Fruit fly (Drosophila melanogaster) whole organism, adult: Measurements from ENCODE around the gene eIF4G2.

Experiments used
- CG11617 ChIP-seq: fragments of 200-800 bp; sonication (Bioruptor generic); optimal IDR thresholded peaks from 2 replicates; lab custom pipeline; 2017; ENCODE audit warnings: mild to moderate bottlenecking, missing biosample characterization, missing genetic modification reagents, missing genetic modification characterization
- CG12768 ChIP-seq: fragments of 200-800 bp; sonication (Bioruptor generic); optimal IDR thresholded peaks from 2 replicates; lab custom pipeline; 2017; ENCODE audit warnings: missing biosample characterization, missing genetic modification characterization, mild to moderate bottlenecking, moderate library complexity, missing genetic modification reagents
- CG14711 ChIP-seq: fragments of 200-800 bp; sonication (Bioruptor generic); optimal IDR thresholded peaks from 2 replicates; lab custom pipeline; 2018; ENCODE audit warnings: missing biosample characterization, mild to moderate bottlenecking, missing genetic modification characterization, moderate library complexity
- CG1620 ChIP-seq: fragments of 200-800 bp; sonication (Bioruptor generic); optimal IDR thresholded peaks from 2 replicates; lab custom pipeline; 2016; ENCODE audit warnings: missing biosample characterization, missing genetic modification characterization
- CG33017 ChIP-seq: fragments of 200-800 bp; sonication (Bioruptor generic); optimal IDR thresholded peaks from 2 replicates; lab custom pipeline; 2018; ENCODE audit warnings: missing biosample characterization, mild to moderate bottlenecking, missing genetic modification characterization, moderate library complexity
- CG5204 ChIP-seq: fragments of 200-800 bp; sonication (Bioruptor generic); optimal IDR thresholded peaks from 2 replicates; lab custom pipeline; 2016; ENCODE audit warnings: missing biosample characterization, missing genetic modification characterization
- CG7045 ChIP-seq: fragments of 200-800 bp; sonication (Bioruptor generic); optimal IDR thresholded peaks from 2 replicates; lab custom pipeline; 2017; ENCODE audit warnings: missing biosample characterization, mild to moderate bottlenecking, missing genetic modification characterization
- CG7101 ChIP-seq: fragments of 200-800 bp; sonication (Bioruptor generic); optimal IDR thresholded peaks from 2 replicates; lab custom pipeline; 2018; ENCODE audit warnings: missing biosample characterization, mild to moderate bottlenecking, missing genetic modification characterization, moderate library complexity
- Clk ChIP-seq: fragments of 200-800 bp; sonication (Bioruptor generic); optimal IDR thresholded peaks from 2 replicates; lab custom pipeline; 2017; ENCODE audit warnings: missing biosample characterization, missing genetic modification characterization
- Crg-1 ChIP-seq: fragments of 200-800 bp; sonication (Bioruptor generic); optimal IDR thresholded peaks from 2 replicates; lab custom pipeline; 2016; ENCODE audit warnings: missing biosample characterization, missing genetic modification characterization
- Hr96 ChIP-seq: fragments of 200-800 bp; sonication (Bioruptor generic); optimal IDR thresholded peaks from 2 replicates; lab custom pipeline; 2016; ENCODE audit warnings: missing biosample characterization, missing genetic modification characterization
- Mnt ChIP-seq: fragments of 200-800 bp; sonication (Bioruptor generic); optimal IDR thresholded peaks from 2 replicates; lab custom pipeline; 2016; ENCODE audit warnings: missing biosample characterization, mild to moderate bottlenecking, missing genetic modification characterization
- bab1 ChIP-seq: fragments of 200-800 bp; sonication (Bioruptor generic); optimal IDR thresholded peaks from 3 replicates; lab custom pipeline; 2019; ENCODE audit warnings: missing biosample characterization, mild to moderate bottlenecking, missing genetic modification characterization, moderate library complexity
- cic ChIP-seq: fragments of 200-800 bp; sonication (Bioruptor generic); optimal IDR thresholded peaks from 2 replicates; lab custom pipeline; 2017; ENCODE audit warnings: missing biosample characterization, mild to moderate bottlenecking, missing genetic modification characterization, moderate library complexity
- cnc ChIP-seq, 2 experiments: fragments of >200 bp; optimal IDR thresholded peaks; 2 replicates each; lab custom pipeline; 2017
- kay ChIP-seq: fragments of 200-800 bp; sonication (Bioruptor generic); peaks from one replicate; lab custom pipeline; 2016; ENCODE audit warnings: missing biosample characterization, missing genetic modification characterization, borderline replicate concordance
- ovo ChIP-seq: fragments of 200-800 bp; sonication (Bioruptor generic); optimal IDR thresholded peaks from 2 replicates; lab custom pipeline; 2016; ENCODE audit warnings: missing biosample characterization, missing genetic modification characterization
- pad ChIP-seq: fragments of 200-800 bp; sonication (Bioruptor generic); optimal IDR thresholded peaks from 3 replicates; lab custom pipeline; 2017; ENCODE audit warnings: missing biosample characterization, missing genetic modification characterization, mild to moderate bottlenecking, moderate library complexity, missing genetic modification reagents
- tj ChIP-seq: fragments of 200-800 bp; sonication (Bioruptor generic); optimal IDR thresholded peaks from 3 replicates; lab custom pipeline; 2017; ENCODE audit warnings: missing biosample characterization, mild to moderate bottlenecking, missing genetic modification characterization, moderate library complexity
- toe ChIP-seq: fragments of 200-800 bp; sonication (Bioruptor generic); optimal IDR thresholded peaks from 2 replicates; lab custom pipeline; 2016; ENCODE audit warnings: missing biosample characterization, missing genetic modification characterization

eIF4G2 gene

DNA sequence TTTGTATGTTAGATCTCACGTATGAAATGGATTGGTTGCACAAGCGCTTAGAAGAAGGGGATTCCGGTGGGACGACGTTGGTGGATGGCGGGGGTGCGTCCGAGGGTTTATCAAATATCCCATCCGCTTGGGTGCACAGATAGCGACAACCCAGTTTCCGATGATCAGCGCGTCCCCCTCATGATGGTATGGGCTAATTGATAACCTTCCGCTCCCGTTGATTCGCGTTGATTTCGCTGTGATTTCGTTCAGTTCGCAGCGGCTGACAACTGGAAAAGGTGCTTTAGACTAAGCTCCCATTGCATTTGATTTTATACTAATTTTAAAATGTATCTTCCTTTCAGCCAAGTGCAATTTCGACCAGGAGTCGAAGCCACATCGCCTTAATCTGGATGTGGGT is 29.5 kb downstream of the eIF4G2 start:
- TF ChIP-seq CG14711 (peak; percentile 27), CG7045 (no peak)

DNA sequence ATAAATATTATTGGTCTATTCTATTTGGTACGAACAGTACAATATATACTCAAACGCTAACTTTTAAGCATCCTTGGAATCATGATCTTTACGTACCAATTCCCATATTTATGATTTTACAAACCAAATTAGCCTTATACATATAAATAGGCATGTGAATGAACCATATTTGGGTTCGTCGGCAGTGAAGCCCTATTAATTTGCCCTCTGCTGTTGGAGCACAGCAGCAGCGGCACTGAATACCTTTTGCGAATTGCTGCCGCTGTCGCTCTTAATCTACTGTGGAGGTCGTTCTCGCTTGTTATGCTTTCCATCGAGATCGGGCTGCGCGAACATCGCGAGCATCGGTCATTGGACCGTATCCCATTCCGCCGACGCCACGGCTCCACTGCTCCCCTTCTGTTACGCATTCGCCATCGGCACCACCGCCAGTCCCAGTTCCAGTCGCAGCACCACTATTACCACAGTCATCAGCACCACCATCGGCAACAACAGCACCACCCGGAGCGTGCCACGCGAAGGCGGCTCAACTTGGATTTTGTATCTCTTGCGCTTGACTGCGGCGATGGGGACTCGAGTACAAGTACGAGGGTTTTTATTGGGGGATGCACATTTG is 30.5 kb downstream of the eIF4G2 start:
- TF ChIP-seq CG5204 (GFP tag; lab: Kevin White, UChicago) (no peak), Clk (GFP tag; lab: Kevin White, UChicago) (no peak), Hr96 (no peak), cnc (optimal IDR thresholded peaks at IDR 0.05; lab: Kevin White, UChicago) (no peak), ovo (no peak), Mnt (GFP tag; lab: Kevin White, UChicago) (no peak), CG12768 (GFP tag; lab: Kevin White, UChicago) (no peak), tj (GFP tag; lab: Kevin White, UChicago) (no peak)

DNA sequence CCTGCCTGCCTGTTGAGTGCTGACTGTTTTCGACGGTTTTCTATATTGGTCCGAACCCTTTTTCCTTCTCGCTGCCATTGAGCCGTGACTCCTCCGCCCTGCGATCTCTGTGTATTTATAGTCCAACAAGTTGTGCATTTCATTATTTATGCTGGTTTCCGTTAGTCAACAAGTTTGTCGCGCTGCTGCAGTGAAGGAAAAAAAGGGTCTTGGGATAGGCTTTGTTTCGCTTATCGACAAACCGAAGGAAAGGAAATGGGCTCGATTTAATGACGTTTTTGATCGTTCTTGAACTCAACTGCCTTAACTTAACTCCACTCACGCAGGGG is 31.4 kb downstream of the eIF4G2 start:
- TF ChIP-seq kay (GFP tag; lab: Kevin White, UChicago) = peak; percentile 20
- TF ChIP-seq CG33017 (tag; lab: Kevin White, UChicago) = no peak
- no peak for TF ChIP-seq cic (GFP tag; lab: Kevin White, UChicago)
- no peak for TF ChIP-seq CG11617 (GFP tag; lab: Kevin White, UChicago)

DNA sequence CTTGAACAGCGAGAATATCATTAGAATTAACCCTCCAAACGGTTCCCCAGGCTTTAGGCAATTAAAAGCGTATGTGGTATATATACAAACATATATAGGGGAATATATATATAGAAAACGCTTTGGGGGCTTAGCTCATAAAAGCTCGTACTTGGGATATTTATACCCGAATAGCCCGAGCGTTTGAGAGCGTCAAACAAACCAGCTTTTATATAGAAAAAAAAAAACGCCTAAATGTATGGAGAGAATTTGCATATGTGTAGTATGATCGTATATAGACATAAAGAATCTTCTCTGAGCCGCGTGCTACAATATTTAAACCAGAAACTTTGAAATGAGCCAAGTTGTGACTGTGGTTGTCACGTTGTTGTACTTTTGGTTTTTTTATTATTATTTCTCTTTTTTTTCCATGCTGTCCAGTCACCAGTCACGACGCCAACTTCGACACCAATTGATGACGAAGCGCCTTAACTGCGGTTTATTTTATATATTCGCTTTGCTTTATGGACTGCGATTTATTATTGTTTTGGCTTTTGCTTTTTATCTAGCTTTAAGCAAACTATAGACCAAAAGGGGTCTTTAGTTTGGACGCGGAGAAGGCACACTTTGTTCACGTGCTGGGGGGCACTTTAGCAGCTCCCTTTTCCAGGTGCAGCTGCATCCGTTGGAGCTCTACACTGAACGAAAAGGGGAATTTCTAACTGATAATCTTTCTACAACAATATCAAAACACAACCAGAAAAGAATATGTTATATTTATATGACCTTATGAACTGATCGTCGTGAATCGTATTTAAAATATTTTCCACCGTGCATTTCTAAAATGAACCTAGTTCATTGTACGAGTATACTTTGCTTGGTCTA is 32.0 kb downstream of the eIF4G2 start:
- TF ChIP-seq CG14711 = no peak
- TF ChIP-seq tj (GFP tag; lab: Kevin White, UChicago) = peak; percentile 77
- TF ChIP-seq ovo = no peak
- peak; percentile 46 for TF ChIP-seq pad (GFP tag; lab: Kevin White, UChicago)
- no peak for TF ChIP-seq bab1
- TF ChIP-seq toe (GFP tag; lab: Kevin White, UChicago) = no peak
- TF ChIP-seq kay (GFP tag; lab: Kevin White, UChicago) = peak; percentile 22
- TF ChIP-seq CG12768 (GFP tag; lab: Kevin White, UChicago) = no peak
- TF ChIP-seq CG1620 = no peak
- no peak for TF ChIP-seq CG11617 (GFP tag; lab: Kevin White, UChicago)
- TF ChIP-seq CG5204 (GFP tag; lab: Kevin White, UChicago) = no peak
- no peak for TF ChIP-seq Hr96

DNA sequence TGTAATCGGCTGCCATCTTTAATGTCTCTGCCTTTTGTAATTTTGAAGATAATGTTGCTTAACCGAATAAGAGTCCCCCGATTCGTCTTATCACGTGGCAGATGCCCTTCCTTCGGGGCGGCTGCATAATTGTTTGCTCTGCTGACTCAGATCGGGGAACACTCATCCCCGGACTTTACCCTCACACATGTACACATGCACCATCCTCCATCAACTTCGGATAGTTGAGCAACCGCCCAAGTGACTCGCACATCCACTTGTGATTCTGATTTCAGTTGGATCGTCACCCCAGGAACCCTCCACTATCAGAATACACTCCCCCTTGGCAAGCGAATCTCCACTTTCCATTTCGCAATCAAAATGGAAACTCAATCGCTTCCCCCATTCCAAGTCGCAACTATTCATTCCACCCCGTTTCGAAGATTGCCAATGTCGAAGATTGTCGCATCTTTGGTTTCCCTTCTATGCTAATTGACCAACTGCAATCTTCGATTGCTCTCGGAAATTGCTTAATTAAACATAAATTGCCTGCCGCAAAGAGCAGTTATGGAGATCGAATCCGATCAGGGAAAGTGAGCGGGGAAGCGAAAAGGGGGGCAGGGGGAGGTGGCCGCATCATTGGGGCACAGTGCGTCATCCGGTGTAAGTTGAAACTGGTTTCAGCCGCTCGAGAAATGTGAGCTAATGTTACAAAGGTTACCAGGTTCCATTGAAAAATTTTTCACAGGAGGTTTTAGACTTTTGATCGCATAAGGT is 33.9 kb downstream of the eIF4G2 start:
- no peak for TF ChIP-seq CG7101 (tag; lab: Kevin White, UChicago)
- TF ChIP-seq tj (GFP tag; lab: Kevin White, UChicago) = no peak
- no peak for TF ChIP-seq CG1620

DNA sequence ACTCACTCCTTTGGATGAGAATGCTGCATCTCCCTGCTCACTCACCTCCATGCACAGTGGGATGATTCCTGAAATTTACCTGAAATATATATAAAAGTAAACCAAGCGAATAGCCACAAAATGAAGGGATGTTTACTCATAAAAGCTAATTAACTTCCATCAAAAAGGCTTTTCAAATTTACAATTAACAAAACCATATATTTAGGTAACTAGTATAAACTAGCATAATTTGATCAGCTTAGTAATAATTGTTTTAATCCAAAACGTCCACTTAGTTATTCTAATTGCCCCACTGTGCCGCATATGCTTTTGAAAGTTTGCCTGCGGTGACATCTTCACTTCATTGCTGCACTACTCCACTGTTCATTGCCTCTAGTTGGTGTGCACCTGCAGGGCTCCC is 35.1 kb downstream of the eIF4G2 start:
- TF ChIP-seq CG7101 (tag; lab: Kevin White, UChicago) (peak; percentile 6), kay (GFP tag; lab: Kevin White, UChicago) (no peak)

DNA sequence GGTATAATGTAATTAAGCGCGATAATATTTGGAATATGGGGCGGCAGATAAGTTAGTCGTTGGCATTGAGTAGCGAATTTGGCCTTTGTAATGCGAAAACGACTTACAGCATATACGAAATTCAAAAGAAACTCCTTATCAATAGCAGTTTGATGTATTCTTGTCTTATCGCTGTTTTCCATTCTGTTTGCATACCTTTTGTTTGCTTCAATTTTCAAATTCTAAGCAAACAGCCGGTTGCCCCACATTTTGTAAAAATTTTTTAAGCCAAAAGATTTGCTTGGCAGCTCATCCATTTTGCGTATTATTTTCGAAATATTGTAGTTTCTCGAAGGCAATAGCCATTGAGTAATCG is 35.7 kb downstream of the eIF4G2 start:
- peak; percentile 47 for TF ChIP-seq cic (GFP tag; lab: Kevin White, UChicago)
- TF ChIP-seq ovo = no peak

DNA sequence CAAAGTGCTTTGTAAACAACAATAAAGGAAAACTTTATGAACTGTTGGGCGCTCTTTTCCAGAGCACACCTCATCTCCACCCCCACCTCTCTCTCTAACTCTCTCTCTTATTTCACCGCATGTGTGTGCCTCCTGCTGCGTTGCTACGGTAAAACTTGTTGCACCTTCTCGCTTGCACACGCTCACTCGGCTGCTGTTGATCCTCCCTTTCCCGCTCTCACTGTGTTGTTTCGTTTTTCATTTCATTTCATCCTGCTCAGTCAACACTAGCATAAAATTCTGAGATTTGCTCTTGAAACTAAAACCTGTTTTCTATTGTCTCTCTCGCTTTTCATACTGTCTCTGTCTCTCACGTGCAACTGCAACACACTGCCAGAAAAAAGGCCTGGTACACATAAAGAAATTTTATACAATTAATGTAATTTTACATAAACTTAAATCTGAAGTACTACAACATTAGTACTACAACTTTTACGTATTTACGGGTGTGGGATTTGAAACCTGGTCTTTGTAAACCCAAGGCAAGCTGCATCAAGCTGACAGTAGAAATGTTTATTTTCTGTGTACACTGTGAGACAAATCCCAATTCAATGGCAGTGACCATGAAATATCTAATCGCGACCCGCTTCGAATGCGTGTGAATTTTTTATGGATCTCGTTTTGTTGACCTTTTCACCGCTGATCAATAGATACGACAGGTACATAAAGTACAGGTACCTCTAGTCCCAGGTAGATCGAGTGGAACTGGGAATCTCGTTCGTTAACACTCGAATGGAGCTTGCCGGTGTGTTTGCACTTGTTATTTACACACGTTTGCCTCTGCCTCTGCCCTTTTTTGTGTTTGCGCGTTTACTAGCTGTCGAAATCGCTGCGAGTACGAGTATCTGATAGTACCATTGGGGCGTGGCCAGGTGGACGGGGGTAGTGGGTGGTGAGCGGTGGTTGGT is 36.3 kb downstream of the eIF4G2 start:
- TF ChIP-seq Mnt (GFP tag; lab: Kevin White, UChicago) (peak; percentile 44), CG11617 (GFP tag; lab: Kevin White, UChicago) (peak; percentile 42), pad (GFP tag; lab: Kevin White, UChicago) (peak; percentile 68), Hr96 (peak; percentile 27), Clk (GFP tag; lab: Kevin White, UChicago) (peak; percentile 42), CG33017 (tag; lab: Kevin White, UChicago) (peak; percentile 38), toe (GFP tag; lab: Kevin White, UChicago) (peak; percentile 15), cic (GFP tag; lab: Kevin White, UChicago) (peak; percentile 94), bab1 (no peak), tj (GFP tag; lab: Kevin White, UChicago) (no peak), CG7045 (peak; percentile 33), Crg-1 (peak; percentile 62), ovo (peak; percentile 17), cnc (optimal IDR thresholded peaks at IDR 0.05; lab: Kevin White, UChicago) (no peak), CG5204 (GFP tag; lab: Kevin White, UChicago) (peak; percentile 26), CG12768 (GFP tag; lab: Kevin White, UChicago) (peak; percentile 79), CG1620 (peak; percentile 45), CG14711 (no peak), CG7101 (tag; lab: Kevin White, UChicago) (peak; percentile 33), kay (GFP tag; lab: Kevin White, UChicago) (no peak)
